Fruit fly (Drosophila melanogaster): ENCODE results near the gene CG16984.

DNA sequence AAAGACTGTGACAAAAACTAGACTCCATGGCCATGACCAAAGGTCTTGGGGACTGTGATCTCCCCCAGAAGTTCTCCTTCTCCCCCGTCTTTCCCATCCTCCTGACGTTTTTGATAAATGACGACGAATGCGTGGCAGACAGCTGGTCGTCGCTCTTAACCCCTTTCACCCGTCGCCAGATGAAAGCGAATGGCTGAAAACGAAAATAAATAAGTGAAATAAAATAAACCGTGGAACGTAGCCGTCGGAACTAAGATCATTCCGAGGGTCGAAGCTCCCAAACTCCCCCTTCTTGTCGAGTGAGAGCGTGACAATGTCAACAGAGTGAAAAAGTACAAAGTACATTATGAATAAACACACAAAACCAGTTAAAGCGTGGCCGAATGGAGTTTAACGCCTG, 49.7 kb upstream of the CG16984 start:
- TF ChIP-seq pan (optimal IDR thresholded peaks at IDR 0.05) (no peak), CG8478 (optimal IDR thresholded peaks at IDR 0.05) (no peak), psq (optimal IDR thresholded peaks at IDR 0.05) (no peak)

All from whole organism.